Fruit fly (Drosophila melanogaster): ENCODE results near the gene NUCB1.

The NUCB1 gene

DNA sequence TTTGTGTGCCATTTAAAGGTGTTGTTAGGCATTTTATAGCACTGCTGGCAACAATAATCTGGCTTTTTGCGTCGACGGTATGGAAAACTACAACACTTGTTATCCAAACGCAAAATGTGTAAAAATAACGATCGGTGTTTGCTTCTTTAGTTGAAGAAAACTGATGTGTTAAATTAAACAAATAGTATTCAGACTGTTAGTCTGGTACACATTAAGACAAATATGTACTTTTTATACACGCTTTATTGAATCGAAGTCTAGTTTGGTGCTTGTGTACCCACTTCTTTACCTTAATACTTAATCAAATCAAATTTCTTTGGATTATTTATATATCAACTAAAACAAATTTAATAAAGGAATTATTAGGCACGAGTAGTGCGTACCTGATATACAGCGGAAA lies 10.6 kb downstream of the NUCB1 start (continued):
- TF ChIP-seq NFAT (GFP tag; IDR thresholded peaks at IDR 0.05) (no peak), CG13424 (tag; optimal IDR thresholded peaks at IDR 0.05) (no peak), ERR (GFP tag; optimal IDR thresholded peaks at IDR 0.05) (no peak), CG16815 (GFP tag; optimal IDR thresholded peaks at IDR 0.05) (no peak), Myb (GFP tag; optimal IDR thresholded peaks at IDR 0.05) (no peak), CG1647 (GFP tag; optimal IDR thresholded peaks at IDR 0.05) (no peak), chm (GFP tag; IDR thresholded peaks at IDR 0.05) (no peak), gfzf (GFP tag; optimal IDR thresholded peaks at IDR 0.05) (no peak), NC2α (GFP tag; optimal IDR thresholded peaks at IDR 0.05) (no peak)

DNA sequence AAGACGTTTGTCGTGTGGAACGTTAAGA lies 10.8 kb downstream of the NUCB1 start, which contains the start of gene CG42815:
Gene CG42815, minus strand, starts transcription at position 20 of the 28 bp plus-strand sequence.
- TF ChIP-seq grn (GFP tag; optimal IDR thresholded peaks at IDR 0.05) (no peak), CG14014 (GFP tag; IDR thresholded peaks at IDR 0.05) (no peak), fd102C (GFP tag; optimal IDR thresholded peaks at IDR 0.05) (no peak), CG3995 (GFP tag; optimal IDR thresholded peaks at IDR 0.05) (no peak)

DNA sequence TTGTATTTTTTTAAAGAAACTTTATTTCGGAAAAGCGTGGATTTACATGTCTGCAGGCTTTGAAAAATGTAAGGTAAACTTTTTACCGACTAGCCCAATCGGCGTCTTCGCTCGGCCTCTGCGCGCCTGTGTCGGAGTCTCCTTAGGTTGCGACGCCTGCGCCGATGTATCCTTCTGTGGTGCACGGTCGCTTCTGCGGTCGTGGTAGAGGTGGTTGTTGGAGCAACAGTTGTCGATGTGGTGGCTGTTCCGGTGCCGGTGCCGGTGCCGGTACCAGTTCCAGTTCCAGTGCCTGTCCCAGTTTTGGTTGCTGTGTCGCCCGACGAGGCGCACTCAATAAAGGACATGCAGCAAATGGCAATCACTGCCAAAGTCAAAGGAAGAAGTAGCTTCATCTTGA lies 11.0 kb downstream of the NUCB1 start:
- TF ChIP-seq Stat92E (GFP tag; optimal IDR thresholded peaks at IDR 0.05) = no peak
- TF ChIP-seq CG14860 (GFP tag; IDR thresholded peaks at IDR 0.05; ENCODE audit: partially characterized antibody) = no peak
- no peak for TF ChIP-seq CG30431 (GFP tag; optimal IDR thresholded peaks at IDR 0.05)
- TF ChIP-seq CG11723 (GFP tag; optimal IDR thresholded peaks at IDR 0.05) = no peak
- no peak for TF ChIP-seq CG14014 (GFP tag; IDR thresholded peaks at IDR 0.05)
- TF ChIP-seq CG14667 (GFP tag; IDR thresholded peaks at IDR 0.05) = no peak
- TF ChIP-seq tna (GFP tag; IDR thresholded peaks at IDR 0.05; ENCODE audit: partially characterized antibody) = no peak
- no peak for TF ChIP-seq tgo (GFP tag; IDR thresholded peaks at IDR 0.05)
- no peak for TF ChIP-seq mam (GFP tag; optimal IDR thresholded peaks at IDR 0.05)
- peak; percentile 33 for TF ChIP-seq kah (GFP tag; optimal IDR thresholded peaks at IDR 0.05)
- TF ChIP-seq CG15696 (tag; optimal IDR thresholded peaks at IDR 0.05) = no peak
- no peak for TF ChIP-seq PHDP (tag; optimal IDR thresholded peaks at IDR 0.05)
- no peak for TF ChIP-seq CG18262 (tag; optimal IDR thresholded peaks at IDR 0.05)
- TF ChIP-seq zfh2 (GFP tag; optimal IDR thresholded peaks at IDR 0.05) = no peak
- no peak for TF ChIP-seq da (GFP tag; optimal IDR thresholded peaks at IDR 0.05)
- no peak for TF ChIP-seq CG11456 (GFP tag; IDR thresholded peaks at IDR 0.05)
- TF ChIP-seq CG11504 (tag; optimal IDR thresholded peaks at IDR 0.05) = no peak
- no peak for TF ChIP-seq CG10366 (GFP tag; IDR thresholded peaks at IDR 0.05)
- no peak for TF ChIP-seq fd3F (GFP tag; optimal IDR thresholded peaks at IDR 0.05)
- no peak for TF ChIP-seq CG10147 (GFP tag; optimal IDR thresholded peaks at IDR 0.05)
- no peak for TF ChIP-seq BtbVII (GFP tag; optimal IDR thresholded peaks at IDR 0.05)
- no peak for TF ChIP-seq CG14710 (tag; optimal IDR thresholded peaks at IDR 0.05)
- TF ChIP-seq CG4360 (GFP tag; IDR thresholded peaks at IDR 0.05) = 0 out of 2 replicates have a peak, but pooled peaks have one; percentile 9
- TF ChIP-seq ro (GFP tag; IDR thresholded peaks at IDR 0.05) = no peak
- no peak for TF ChIP-seq Doc3 (GFP tag; IDR thresholded peaks at IDR 0.05; ENCODE audit: partially characterized antibody)
- TF ChIP-seq knrl (GFP tag; IDR thresholded peaks at IDR 0.05; ENCODE audit: partially characterized antibody) = no peak
- no peak for TF ChIP-seq CG10321 (GFP tag; IDR thresholded peaks at IDR 0.05)
- TF ChIP-seq CG18599 (GFP tag; optimal IDR thresholded peaks at IDR 0.05) = no peak
- 0 out of 3 replicates have a peak, but pooled peaks have one; percentile 20 for TF ChIP-seq zen2 (GFP tag; IDR thresholded peaks at IDR 0.05; ENCODE audit: partially characterized antibody)
- no peak for TF ChIP-seq CG13775 (GFP tag; optimal IDR thresholded peaks at IDR 0.05)
- peak; percentile 83 for TF ChIP-seq scrt (GFP tag; optimal IDR thresholded peaks at IDR 0.05)
- TF ChIP-seq CG4328 (GFP tag; optimal IDR thresholded peaks at IDR 0.05) = no peak
- no peak for TF ChIP-seq NFAT (GFP tag; IDR thresholded peaks at IDR 0.05)
- TF ChIP-seq ATbp (GFP tag; optimal IDR thresholded peaks at IDR 0.05) = no peak
- TF ChIP-seq sisA (GFP tag; IDR thresholded peaks at IDR 0.05) = no peak
- TF ChIP-seq dmrt11E (tag; optimal IDR thresholded peaks at IDR 0.05) = no peak
- no peak for TF ChIP-seq Opbp (GFP tag; IDR thresholded peaks at IDR 0.05; ENCODE audit: partially characterized antibody)
- no peak for TF ChIP-seq Sry-β (GFP tag; optimal IDR thresholded peaks at IDR 0.05)

All from whole organism, embryonic.